Worm (Caenorhabditis elegans): ENCODE measurements around the gene ZK1240.3.

DNA sequence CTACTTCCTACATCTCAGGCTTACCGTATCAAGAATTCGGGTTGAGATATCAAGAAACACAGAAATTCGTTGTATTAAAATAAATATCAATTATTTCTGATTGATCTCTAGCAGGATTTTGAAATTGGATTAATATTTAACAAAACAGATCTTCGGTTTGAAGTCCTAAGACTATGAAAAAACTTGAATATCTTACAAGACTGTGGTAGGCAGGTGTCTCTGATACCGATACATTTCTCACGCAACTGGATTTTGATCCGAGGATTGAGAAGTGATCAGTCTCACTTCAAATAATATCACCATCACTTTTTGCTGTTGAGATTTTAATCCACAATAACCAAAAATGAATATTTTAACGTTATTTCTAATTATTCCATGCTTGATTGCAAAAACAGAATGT is 26.5 kb downstream of the ZK1240.3 start, which contains the start of gene F43C11.4:
- no peak for TF ChIP-seq fax-1 (tag; optimal IDR thresholded peaks at IDR 0.05)
- TF ChIP-seq rnt-1 (tag; optimal IDR thresholded peaks at IDR 0.05) = no peak
- TF ChIP-seq pqm-1 (tag; optimal IDR thresholded peaks at IDR 0.05) = no peak
- no peak for TF ChIP-seq ceh-9 (tag; optimal IDR thresholded peaks at IDR 0.05)
- no peak for TF ChIP-seq dve-1 (tag; optimal IDR thresholded peaks at IDR 0.05)
- no peak for TF ChIP-seq ttx-3 (tag; optimal IDR thresholded peaks at IDR 0.05)
- TF ChIP-seq pha-2 (tag; optimal IDR thresholded peaks at IDR 0.05) = no peak
- no peak for TF ChIP-seq unc-55 (GFP tag; optimal IDR thresholded peaks at IDR 0.05)
- TF ChIP-seq K09A11.1 (tag; optimal IDR thresholded peaks at IDR 0.05; ENCODE audit: insufficient read depth) = no peak
- no peak for TF ChIP-seq ceh-45 (GFP tag; IDR thresholded peaks at IDR 0.05)
- TF ChIP-seq npax-4 (tag; optimal IDR thresholded peaks at IDR 0.05) = no peak
- TF ChIP-seq hlh-15 (tag; optimal IDR thresholded peaks at IDR 0.05) = no peak
- TF ChIP-seq dmd-4 (tag; optimal IDR thresholded peaks at IDR 0.05; ENCODE audit: borderline replicate concordance) = no peak
